Fruit fly (Drosophila melanogaster) whole organism, pupa: Measurements from ENCODE around the gene hop.

ENCODE experiments used
- CG12605 ChIP-seq: fragments of 200-800 bp; sonication (Bioruptor generic); IDR thresholded peaks from 2 replicates; pipeline ENCODE4 v1.3.6; 2022; ENCODE audit warnings: missing biosample characterization, missing genetic modification characterization
- CG17806 ChIP-seq: fragments of 200-800 bp; sonication (Bioruptor generic); optimal IDR thresholded peaks from 2 replicates; lab custom pipeline; 2018; ENCODE audit warnings: missing biosample characterization, mild to moderate bottlenecking, missing genetic modification characterization, moderate library complexity
- CG32121 ChIP-seq: fragments of 200-800 bp; sonication (Bioruptor generic); IDR thresholded peaks from 2 replicates; pipeline ENCODE4 v1.3.6; 2022; ENCODE audit warnings: missing biosample characterization, missing genetic modification characterization
- CG8301 ChIP-seq: fragments of 200-800 bp; sonication (Bioruptor generic); optimal IDR thresholded peaks from 2 replicates; lab custom pipeline; 2018; ENCODE audit warnings: missing biosample characterization, mild to moderate bottlenecking, missing genetic modification characterization
- CG9948 ChIP-seq: fragments of 200-800 bp; sonication (Bioruptor generic); optimal IDR thresholded peaks from 2 replicates; lab custom pipeline; 2018; ENCODE audit warnings: missing biosample characterization, mild to moderate bottlenecking, missing genetic modification characterization, moderate library complexity
- D1 ChIP-seq: fragments of 200-800 bp; sonication (Bioruptor generic); optimal IDR thresholded peaks from 2 replicates; lab custom pipeline; 2018; ENCODE audit warnings: missing biosample characterization, mild to moderate bottlenecking, missing genetic modification characterization, moderate library complexity
- Ets98B ChIP-seq: fragments of 200-800 bp; sonication (Bioruptor generic); IDR thresholded peaks from 2 replicates; pipeline ENCODE4 v1.3.6; 2022; ENCODE audit warnings: missing biosample characterization, missing genetic modification characterization
- Pif1A ChIP-seq: fragments of 200-800 bp; sonication (Bioruptor generic); optimal IDR thresholded peaks from 3 replicates; lab custom pipeline; 2016; ENCODE audit warnings: missing biosample characterization, missing genetic modification characterization
- Pif1B ChIP-seq: fragments of 200-800 bp; sonication (Bioruptor generic); optimal IDR thresholded peaks from 3 replicates; lab custom pipeline; 2016; ENCODE audit warnings: missing biosample characterization, missing genetic modification characterization
- Snoo ChIP-seq: fragments of 200-800 bp; sonication (Bioruptor generic); optimal IDR thresholded peaks from 3 replicates; lab custom pipeline; 2017; ENCODE audit warnings: missing biosample characterization, mild to moderate bottlenecking, missing genetic modification characterization, inconsistent platforms
- rn ChIP-seq: fragments of 200-800 bp; sonication (Bioruptor generic); IDR thresholded peaks from 2 replicates; pipeline ENCODE4 v1.3.6; 2022; ENCODE audit warnings: missing biosample characterization, missing genetic modification characterization

DNA sequence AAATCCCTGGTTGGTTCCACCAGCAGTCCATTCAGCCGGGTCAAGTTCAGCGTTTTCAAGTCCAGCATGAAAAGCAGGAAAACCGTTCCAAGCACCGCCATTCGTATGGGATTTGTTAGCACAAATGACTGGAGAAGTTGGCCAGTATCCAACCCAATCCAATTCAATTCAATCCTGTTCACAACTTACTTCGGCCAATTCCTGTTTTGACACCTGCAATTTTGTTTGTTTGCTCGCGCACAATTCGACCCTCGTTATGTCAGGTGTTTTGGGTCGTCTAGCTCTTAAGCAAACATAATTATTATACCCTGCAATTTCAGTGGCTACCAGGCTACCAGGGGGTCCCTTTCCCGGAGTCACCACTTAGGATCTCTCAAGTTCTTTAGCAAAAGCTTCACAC lies 56.8 kb downstream of the hop start, which contains the start of gene Ir10a:
- TF ChIP-seq CG8301 (tag; lab: Kevin White, UChicago) (no peak), Pif1B (GFP tag; lab: Kevin White, UChicago) (no peak), Pif1A (GFP tag; lab: Kevin White, UChicago) (no peak), CG17806 (tag; lab: Kevin White, UChicago) (no peak), CG32121 (GFP tag; lab: Robert Waterston, UW) (no peak), Snoo (tag; lab: Kevin White, UChicago) (no peak), Ets98B (GFP tag; lab: Robert Waterston, UW) (no peak), rn (no peak), D1 (tag; lab: Kevin White, UChicago) (no peak), CG12605 (no peak), CG9948 (tag; lab: Kevin White, UChicago) (no peak)
